Worm (Caenorhabditis elegans) whole organism, L1 larva: Measurements from ENCODE around the gene col-10.

Experiments
- C34B4.2 ChIP-seq: sonication (generic microtip); optimal IDR thresholded peaks from 2 replicates; lab custom pipeline; 2017; ENCODE audit warnings: mild to moderate bottlenecking, missing genetic modification characterization, missing compliant biosample characterization
- F16B12.6 ChIP-seq: fragments of 150-350 bp; optimal IDR thresholded peaks from 2 replicates; lab custom pipeline; 2014; ENCODE audit warnings: missing biosample characterization, missing genetic modification characterization
- aly-2 ChIP-seq: fragments of 150-350 bp; optimal IDR thresholded peaks from 2 replicates; lab custom pipeline; 2014; ENCODE audit warnings: missing biosample characterization, missing genetic modification characterization
- ama-1 ChIP-seq: fragments of 150-350 bp; optimal IDR thresholded peaks from 2 replicates; lab custom pipeline; 2014
- blmp-1 ChIP-seq: fragments of 150-350 bp; optimal IDR thresholded peaks from 2 replicates; lab custom pipeline; 2014; ENCODE audit warnings: missing biosample characterization, missing genetic modification characterization
- ceh-8 ChIP-seq: fragments of 200-800 bp; sonication (Bioruptor generic); optimal IDR thresholded peaks from 2 replicates; lab custom pipeline; 2018; ENCODE audit warnings: mild to moderate bottlenecking, missing genetic modification characterization, moderate library complexity, missing compliant biosample characterization
- ceh-88 ChIP-seq: fragments of 200-800 bp; sonication (Bioruptor generic); IDR thresholded peaks from 2 replicates; pipeline ENCODE4 v1.3.6; 2022; ENCODE audit warnings: missing genetic modification characterization, missing compliant biosample characterization
- dpl-1 ChIP-seq, 3 experiments: fragments of 150-350 bp in 2 of 3; sonication (generic microtip) in 1 of 3; optimal IDR thresholded peaks; 2 replicates each; lab custom pipeline; 2014 to 2017; ENCODE audit warnings: missing biosample characterization in 3 of 3, missing genetic modification characterization in 3 of 3, missing genetic modification reagents in 3 of 3
- efl-1 ChIP-seq, 4 experiments: fragments of 150-350 bp; optimal IDR thresholded peaks in 3 of 4; peaks in 1 of 4; 1 replicate in 1 of 4; 2 replicates in 3 of 4; lab custom pipeline; 2014; ENCODE audit warnings: missing biosample characterization in 2 of 4, missing genetic modification characterization in 2 of 4, missing genetic modification reagents in 2 of 4
- egl-13 ChIP-seq: sonication (generic microtip); optimal IDR thresholded peaks from 2 replicates; lab custom pipeline; 2016; ENCODE audit warnings: missing genotype, missing genetic modification reagents, missing genetic modification characterization, missing compliant biosample characterization
- elt-2 ChIP-seq: sonication (generic microtip); optimal IDR thresholded peaks from 2 replicates; lab custom pipeline; 2016; ENCODE audit warnings: missing genetic modification characterization, mild to moderate bottlenecking, inconsistent platforms, missing compliant biosample characterization, missing genetic modification reagents
- fkh-4 ChIP-seq: sonication (generic microtip); optimal IDR thresholded peaks from 2 replicates; lab custom pipeline; 2016; ENCODE audit warnings: missing compliant biosample characterization, missing genetic modification characterization, borderline replicate concordance
- fos-1 ChIP-seq: fragments of 150-350 bp; optimal IDR thresholded peaks from 2 replicates; lab custom pipeline; 2014; ENCODE audit warnings: missing biosample characterization, missing genetic modification characterization
- grh-1 ChIP-seq: fragments of 200-800 bp; sonication (Bioruptor generic); IDR thresholded peaks from 2 replicates; pipeline ENCODE4 v1.3.6; 2022; ENCODE audit warnings: missing genetic modification reagents, missing genetic modification characterization, missing compliant biosample characterization
- irx-1 ChIP-seq: sonication (generic microtip); optimal IDR thresholded peaks from 2 replicates; lab custom pipeline; 2016; ENCODE audit warnings: missing genetic modification characterization, missing compliant biosample characterization
- jun-1 ChIP-seq: fragments of 150-350 bp; optimal IDR thresholded peaks from 2 replicates; lab custom pipeline; 2014; ENCODE audit warnings: missing biosample characterization, missing genetic modification reagents, missing genetic modification characterization
- lin-13 ChIP-seq: fragments of 150-350 bp; optimal IDR thresholded peaks from 2 replicates; lab custom pipeline; 2014; ENCODE audit warnings: missing biosample characterization, missing genetic modification reagents, missing genetic modification characterization
- lin-14 ChIP-seq: fragments of 200-800 bp; sonication (Bioruptor generic); optimal IDR thresholded peaks from 2 replicates; lab custom pipeline; 2018; ENCODE audit warnings: mild to moderate bottlenecking, missing genetic modification characterization, moderate library complexity, missing compliant biosample characterization
- lin-15B ChIP-seq: fragments of 150-350 bp; sonication (generic microtip); optimal IDR thresholded peaks from 3 replicates; lab custom pipeline; 2014; ENCODE audit warnings: missing biosample characterization, missing genetic modification characterization
- lin-35 ChIP-seq, 2 experiments: fragments of 150-350 bp; optimal IDR thresholded peaks; 2 replicates each; lab custom pipeline; 2014; ENCODE audit warnings: missing biosample characterization in 2 of 2, missing genetic modification characterization in 2 of 2, missing genetic modification reagents in 2 of 2
- lin-39 ChIP-seq: fragments of 150-350 bp; optimal IDR thresholded peaks from 2 replicates; lab custom pipeline; 2014; ENCODE audit warnings: missing biosample characterization, missing genetic modification reagents, missing genetic modification characterization
- mab-9 ChIP-seq: fragments of 200-800 bp; sonication (Bioruptor generic); IDR thresholded peaks from 2 replicates; pipeline ENCODE4 v1.3.6; 2022; ENCODE audit warnings: missing genetic modification reagents, missing genetic modification characterization, missing compliant biosample characterization
- nhr-11 ChIP-seq: fragments of 150-350 bp; optimal IDR thresholded peaks from 2 replicates; lab custom pipeline; 2014; ENCODE audit warnings: missing biosample characterization, missing genetic modification characterization
- nhr-19 ChIP-seq: fragments of 200-800 bp; sonication (Bioruptor generic); conservative IDR thresholded peaks from 2 replicates; pipeline ENCODE4 v1.3.6; 2022; ENCODE audit warnings: missing genetic modification characterization, missing compliant biosample characterization
- nhr-20 ChIP-seq: sonication (generic microtip); optimal IDR thresholded peaks from 2 replicates; lab custom pipeline; 2016; ENCODE audit warnings: mild to moderate bottlenecking, missing genetic modification characterization, missing compliant biosample characterization
- nhr-237 ChIP-seq: fragments of 150-350 bp; optimal IDR thresholded peaks from 2 replicates; lab custom pipeline; 2014; ENCODE audit warnings: missing biosample characterization, missing genetic modification characterization
- nhr-28 ChIP-seq: fragments of 150-350 bp; optimal IDR thresholded peaks from 2 replicates; lab custom pipeline; 2014; ENCODE audit warnings: missing biosample characterization, missing genetic modification characterization
- nhr-84 ChIP-seq: sonication (generic microtip); optimal IDR thresholded peaks from 2 replicates; lab custom pipeline; 2017; ENCODE audit warnings: missing biosample characterization, missing genetic modification characterization
- nhr-85 ChIP-seq: sonication (generic microtip); peaks from one replicate; lab custom pipeline; 2016; ENCODE audit warnings: missing genetic modification characterization, inconsistent platforms, missing compliant biosample characterization
- nhr-90 ChIP-seq: sonication (generic microtip); optimal IDR thresholded peaks from 2 replicates; lab custom pipeline; 2016; ENCODE audit warnings: mild to moderate bottlenecking, missing genetic modification characterization, missing compliant biosample characterization; ENCODE audit not compliant: poor library complexity
- pax-3 ChIP-seq: fragments of 200-800 bp; sonication (Bioruptor generic); optimal IDR thresholded peaks from 2 replicates; lab custom pipeline; 2018; ENCODE audit warnings: mild to moderate bottlenecking, missing genetic modification characterization, moderate library complexity, missing compliant biosample characterization
- rnt-1 ChIP-seq: sonication (generic microtip); optimal IDR thresholded peaks from 2 replicates; lab custom pipeline; 2016; ENCODE audit warnings: mild to moderate bottlenecking, missing genetic modification characterization, moderate library complexity, missing compliant biosample characterization
- snpc-4 ChIP-seq: fragments of 150-350 bp; optimal IDR thresholded peaks from 2 replicates; lab custom pipeline; 2014; ENCODE audit warnings: missing biosample characterization, missing genetic modification characterization
- sox-4 ChIP-seq: sonication (generic microtip); optimal IDR thresholded peaks from 2 replicates; lab custom pipeline; 2016; ENCODE audit warnings: missing genetic modification characterization, missing compliant biosample characterization
- swsn-7 ChIP-seq: sonication (generic microtip); optimal IDR thresholded peaks from 2 replicates; lab custom pipeline; 2016; ENCODE audit warnings: missing genetic modification characterization, missing compliant biosample characterization
- tbx-2 ChIP-seq: sonication (generic microtip); optimal IDR thresholded peaks from 2 replicates; lab custom pipeline; 2016; ENCODE audit warnings: missing genetic modification characterization, missing compliant biosample characterization
- tlp-1 ChIP-seq: fragments of 150-350 bp; optimal IDR thresholded peaks from 2 replicates; lab custom pipeline; 2014; ENCODE audit warnings: missing biosample characterization, missing genetic modification characterization
- unc-30 ChIP-seq: sonication (generic microtip); optimal IDR thresholded peaks from 2 replicates; lab custom pipeline; 2017; ENCODE audit warnings: missing biosample characterization, missing genetic modification characterization
- unc-62 ChIP-seq: fragments of 150-350 bp; optimal IDR thresholded peaks from 2 replicates; lab custom pipeline; 2014; ENCODE audit warnings: missing biosample characterization, missing genetic modification reagents, missing genetic modification characterization
- unc-98 ChIP-seq: fragments of 200-800 bp; sonication (Bioruptor generic); IDR thresholded peaks from 2 replicates; pipeline ENCODE4 v1.3.6; 2022; ENCODE audit warnings: missing genetic modification characterization, missing compliant biosample characterization
- vab-15 ChIP-seq: sonication (generic microtip); optimal IDR thresholded peaks from 2 replicates; lab custom pipeline; 2017; ENCODE audit warnings: missing genotype, mild to moderate bottlenecking, missing genetic modification characterization, missing compliant biosample characterization
- xbp-1 ChIP-seq: sonication (generic microtip); optimal IDR thresholded peaks from 2 replicates; lab custom pipeline; 2016; ENCODE audit warnings: missing genetic modification characterization, missing compliant biosample characterization
- ztf-11 ChIP-seq, 2 experiments: sonication (generic microtip); optimal IDR thresholded peaks; 2 replicates each; lab custom pipeline; 2016 to 2017; ENCODE audit warnings: missing genetic modification characterization in 2 of 2, missing biosample characterization in 1 of 2, missing compliant biosample characterization in 1 of 2
- ztf-4 ChIP-seq: fragments of 150-350 bp; optimal IDR thresholded peaks from 2 replicates; lab custom pipeline; 2014; ENCODE audit warnings: missing biosample characterization, missing genetic modification characterization

Gene col-10

ce11 chrV:9175218-9175837 lies 10.2 kb upstream of the col-10 start, which contains the start of gene spas-1 (continued):
- TF ChIP-seq grh-1 (GFP tag; lab: Robert Waterston, UW) (peak; percentile 81), lin-15B (tag; lab: Kevin White, UChicago) (peak; percentile 78), mab-9 (GFP tag; lab: Robert Waterston, UW) (no peak), lin-35 (GFP tag; optimal IDR thresholded peaks at IDR 0.05; lab: Kevin White, UChicago) (peak; percentile 98 to 99), lin-13 (GFP tag; lab: Kevin White, UChicago) (peak; percentile 86), egl-13 (tag; lab: Kevin White, UChicago) (peak; percentile 79), C34B4.2 (tag; lab: Kevin White, UChicago) (no peak), pax-3 (tag; lab: Kevin White, UChicago) (peak; percentile 46), unc-98 (GFP tag; lab: Robert Waterston, UW) (no peak), ama-1 (peak; percentile 77), swsn-7 (tag; lab: Kevin White, UChicago) (peak; percentile 92), fos-1 (tag; lab: Kevin White, UChicago) (peak; percentile 75), lin-39 (tag; lab: Kevin White, UChicago) (peak; percentile 94)
- TF ChIP-seq, all 84 proteins: peak for 58

ce11 chrV:9173789-9174188 lies 8.7 kb upstream of the col-10 start, which contains the start of gene pqn-16:
TSS of gene pqn-16 (plus strand) at chrV:9174089.
- no peak for TF ChIP-seq nhr-20
- no peak for TF ChIP-seq nhr-19 (GFP tag; lab: Robert Waterston, UW)
- no peak for TF ChIP-seq nhr-237
- TF ChIP-seq ztf-11 (tag; optimal IDR thresholded peaks at IDR 0.05; lab: Kevin White, UChicago), result no peak
- TF ChIP-seq unc-62 (GFP tag; lab: Kevin White, UChicago), result no peak
- TF ChIP-seq F16B12.6 (tag; lab: Kevin White, UChicago), result no peak
- TF ChIP-seq irx-1, result no peak

ce11 chrV:9172989-9173388 lies 7.9 kb upstream of the col-10 start, which contains the start of gene gad-3:
TSS of gene gad-3 (minus strand) at chrV:9173005.
- TF ChIP-seq ztf-11 (tag; optimal IDR thresholded peaks at IDR 0.05; lab: Kevin White, UChicago), result no peak
- TF ChIP-seq lin-35 (GFP tag; optimal IDR thresholded peaks at IDR 0.05; lab: Kevin White, UChicago), result no peak
- TF ChIP-seq nhr-19 (GFP tag; lab: Robert Waterston, UW), result no peak
- peak; percentile 7 for TF ChIP-seq blmp-1 (tag; lab: Kevin White, UChicago)
- TF ChIP-seq lin-13 (GFP tag; lab: Kevin White, UChicago), result no peak
- TF ChIP-seq elt-2 (tag; lab: Kevin White, UChicago), result peak; percentile 52
- no peak for TF ChIP-seq ceh-8 (GFP tag; lab: Kevin White, UChicago)
- TF ChIP-seq unc-62 (GFP tag; lab: Kevin White, UChicago), result no peak
- peak; percentile 41 for TF ChIP-seq lin-14 (GFP tag; lab: Kevin White, UChicago)
- no peak for TF ChIP-seq unc-30 (tag; lab: Kevin White, UChicago)
- no peak for TF ChIP-seq fos-1 (tag; lab: Kevin White, UChicago)
- no peak for TF ChIP-seq jun-1 (tag; lab: Kevin White, UChicago)
- peak; percentile 41 for TF ChIP-seq nhr-85 (tag; lab: Kevin White, UChicago)
- TF ChIP-seq nhr-28, result no peak
- TF ChIP-seq snpc-4 (tag; lab: Kevin White, UChicago), result no peak
- no peak for TF ChIP-seq unc-98 (GFP tag; lab: Robert Waterston, UW)
- no peak for TF ChIP-seq nhr-84
- TF ChIP-seq efl-1 (optimal IDR thresholded peaks at IDR 0.05; lab: Kevin White, UChicago), result no peak
- no peak for TF ChIP-seq efl-1 (GFP tag; optimal IDR thresholded peaks at IDR 0.05 in 1 of 2; lab: Kevin White, UChicago)
- TF ChIP-seq fkh-4 (tag; lab: Kevin White, UChicago), result no peak

- no peak for TF ChIP-seq sox-4 (tag; lab: Kevin White, UChicago)
- no peak for TF ChIP-seq tbx-2 (tag; lab: Kevin White, UChicago)
- no peak for TF ChIP-seq xbp-1
- TF ChIP-seq mab-9 (GFP tag; lab: Robert Waterston, UW), result no peak
- no peak for TF ChIP-seq ceh-88 (GFP tag; lab: Robert Waterston, UW)
- no peak for TF ChIP-seq nhr-84
- TF ChIP-seq snpc-4 (tag; lab: Kevin White, UChicago), result no peak
- TF ChIP-seq ztf-4, result no peak
- TF ChIP-seq vab-15 (tag; lab: Kevin White, UChicago), result no peak
- TF ChIP-seq dpl-1 (GFP tag; optimal IDR thresholded peaks at IDR 0.05; lab: Kevin White, UChicago), result no peak
- no peak for TF ChIP-seq ztf-11 (tag; optimal IDR thresholded peaks at IDR 0.05; lab: Kevin White, UChicago)
- TF ChIP-seq nhr-90, result no peak
- TF ChIP-seq nhr-11 (tag; lab: Kevin White, UChicago), result no peak
- no peak for TF ChIP-seq rnt-1 (tag; lab: Kevin White, UChicago)
- no peak for TF ChIP-seq lin-14 (GFP tag; lab: Kevin White, UChicago)
- no peak for TF ChIP-seq aly-2 (tag; lab: Kevin White, UChicago)
- no peak for TF ChIP-seq egl-13 (tag; lab: Kevin White, UChicago)
- no peak for TF ChIP-seq tlp-1 (tag; lab: Kevin White, UChicago)
These were observed 3.0 kb upstream of the col-10 start, which contains the start of gene B0222.11 for ce11 chrV:9168089-9168488. TSS of gene B0222.11 (minus strand) at chrV:9168189.
